Fruit fly (Drosophila melanogaster): ENCODE data around the gene Vps45.

Vps45 gene

dm6 chr3R:9529387-9529897 lies 34.3 kb upstream of the Vps45 start (continued):
- TF ChIP-seq tap (tag; optimal IDR thresholded peaks at IDR 0.05) (no peak), exex (tag; optimal IDR thresholded peaks at IDR 0.05) (peak; percentile 72), Pdp1 (GFP tag; optimal IDR thresholded peaks at IDR 0.05) (peak in 1 of 2 experiments; percentile 51), E2f1 (GFP tag; IDR thresholded peaks at IDR 0.05) (no peak), CG5953 (GFP tag; IDR thresholded peaks at IDR 0.05) (no peak), MBD-R2 (GFP tag; IDR thresholded peaks at IDR 0.05) (no peak), gsb (GFP tag; IDR thresholded peaks at IDR 0.05) (no peak), CG8765 (GFP tag; IDR thresholded peaks at IDR 0.05) (no peak), Xrp1 (GFP tag; IDR thresholded peaks at IDR 0.05) (no peak), pho (GFP tag; optimal IDR thresholded peaks at IDR 0.05) (peak; percentile 15), CG1233 (GFP tag; optimal IDR thresholded peaks at IDR 0.05) (no peak), shn (GFP tag; optimal IDR thresholded peaks at IDR 0.05) (no peak), lab (GFP tag; optimal IDR thresholded peaks at IDR 0.05) (peak; percentile 45), B-H1 (GFP tag; IDR thresholded peaks at IDR 0.05) (no peak), CG12659 (GFP tag; optimal IDR thresholded peaks at IDR 0.05) (no peak), aop (GFP tag; IDR thresholded peaks at IDR 0.05) (no peak), CG34376 (GFP tag; optimal IDR thresholded peaks at IDR 0.05) (peak; percentile 37), CG9609 (GFP tag; optimal IDR thresholded peaks at IDR 0.05) (no peak), CG2678 (tag; optimal IDR thresholded peaks at IDR 0.05) (peak; percentile 25), CG2199 (GFP tag; IDR thresholded peaks at IDR 0.05) (peak; percentile 81; the same call in 2 of the 3 replicates), NC2α (GFP tag; optimal IDR thresholded peaks at IDR 0.05) (no peak), Sox100B (GFP tag; optimal IDR thresholded peaks at IDR 0.05) (no peak), CG2120 (GFP tag; optimal IDR thresholded peaks at IDR 0.05) (peak; percentile 51), mam (GFP tag; optimal IDR thresholded peaks at IDR 0.05) (no peak), tio (GFP tag; optimal IDR thresholded peaks at IDR 0.05) (no peak), sc (optimal IDR thresholded peaks at IDR 0.05) (no peak), sc (GFP tag; optimal IDR thresholded peaks at IDR 0.05) (no peak), Hand (GFP tag; optimal IDR thresholded peaks at IDR 0.05) (no peak), Dp (GFP tag; optimal IDR thresholded peaks at IDR 0.05) (no peak), slou (GFP tag; optimal IDR thresholded peaks at IDR 0.05) (no peak), fd3F (GFP tag; optimal IDR thresholded peaks at IDR 0.05) (no peak), caup (GFP tag; optimal IDR thresholded peaks at IDR 0.05; ENCODE audit: severe bottlenecking) (peak; percentile 15), Gsc (GFP tag; IDR thresholded peaks at IDR 0.05) (no peak), cad (GFP tag; optimal IDR thresholded peaks at IDR 0.05) (no peak), pzg (GFP tag; optimal IDR thresholded peaks at IDR 0.05) (no peak), HLH54F (GFP tag; optimal IDR thresholded peaks at IDR 0.05) (peak; percentile 21), Atf6 (GFP tag; IDR thresholded peaks at IDR 0.05) (peak; percentile 45; the same call in 1 of the 2 replicates), scrt (GFP tag; optimal IDR thresholded peaks at IDR 0.05) (no peak), jumu (GFP tag; optimal IDR thresholded peaks at IDR 0.05) (no peak), E2f2 (GFP tag; IDR thresholded peaks at IDR 0.05) (no peak), CG15269 (tag; optimal IDR thresholded peaks at IDR 0.05) (peak; percentile 9), abd-A (tag; optimal IDR thresholded peaks at IDR 0.05) (peak; percentile 33), eve (GFP tag; optimal IDR thresholded peaks at IDR 0.05) (no peak), Sin3A (optimal IDR thresholded peaks at IDR 0.05) (no peak), CG18262 (tag; optimal IDR thresholded peaks at IDR 0.05) (no peak), CG15011 (GFP tag; optimal IDR thresholded peaks at IDR 0.05) (peak; percentile 36), CG7928 (GFP tag; optimal IDR thresholded peaks at IDR 0.05) (no peak), CG8290 (GFP tag; optimal IDR thresholded peaks at IDR 0.05) (no peak), CG8290 (tag; optimal IDR thresholded peaks at IDR 0.05) (peak in 1 of 2 experiments; percentile 37), CG6254 (GFP tag; optimal IDR thresholded peaks at IDR 0.05) (no peak), CG12769 (tag; optimal IDR thresholded peaks at IDR 0.05) (peak; percentile 62), zen2 (GFP tag; IDR thresholded peaks at IDR 0.05; ENCODE audit: partially characterized antibody) (no peak)

All from whole organism, embryonic.